Fruit fly (Drosophila melanogaster): Measurements from ENCODE around the gene ND-B18.

The ND-B18 gene

dm6 chrX:15021021-15021477 lies 42.5 kb upstream of the ND-B18 start (continued):
- TF ChIP-seq dl (GFP tag; optimal IDR thresholded peaks at IDR 0.05; ENCODE audit: insufficient read depth in 1 of 2, partially characterized antibody in 2 of 2) (no peak), Jra (GFP tag; optimal IDR thresholded peaks at IDR 0.05) (no peak)

dm6 chrX:15022219-15022618 lies 41.3 kb upstream of the ND-B18 start:
- TF ChIP-seq Hr83 (GFP tag; optimal IDR thresholded peaks at IDR 0.05; ENCODE audit: poor library complexity, severe bottlenecking): no peak
- TF ChIP-seq pan (optimal IDR thresholded peaks at IDR 0.05): no peak
- TF ChIP-seq CG9705 (GFP tag; optimal IDR thresholded peaks at IDR 0.05): no peak
- TF ChIP-seq Sp1 (GFP tag; optimal IDR thresholded peaks at IDR 0.05): peak; percentile 61
- peak; percentile 26 for TF ChIP-seq Hnf4 (GFP tag; optimal IDR thresholded peaks at IDR 0.05)
- TF ChIP-seq usp (GFP tag; optimal IDR thresholded peaks at IDR 0.05): no peak
- TF ChIP-seq Rel (GFP tag; optimal IDR thresholded peaks at IDR 0.05): no peak
- TF ChIP-seq Rel (tag; optimal IDR thresholded peaks at IDR 0.05): no peak
- TF ChIP-seq lola (GFP tag; optimal IDR thresholded peaks at IDR 0.05): no peak
- TF ChIP-seq brk (GFP tag; optimal IDR thresholded peaks at IDR 0.05): no peak
- TF ChIP-seq woc (GFP tag; optimal IDR thresholded peaks at IDR 0.05): peak; percentile 38
- TF ChIP-seq Abd-B (GFP tag; optimal IDR thresholded peaks at IDR 0.05): no peak
- TF ChIP-seq Dif (GFP tag; optimal IDR thresholded peaks at IDR 0.05; ENCODE audit: partially characterized antibody): no peak
- TF ChIP-seq Mio (GFP tag; optimal IDR thresholded peaks at IDR 0.05): no peak
- no peak for TF ChIP-seq dl (GFP tag; optimal IDR thresholded peaks at IDR 0.05; ENCODE audit: insufficient read depth in 1 of 2, partially characterized antibody in 2 of 2)
- no peak for TF ChIP-seq Jra (GFP tag; optimal IDR thresholded peaks at IDR 0.05)
- peak; percentile 47 for TF ChIP-seq psq (GFP tag; optimal IDR thresholded peaks at IDR 0.05)
- peak; percentile 57 for TF ChIP-seq rgr (GFP tag; optimal IDR thresholded peaks at IDR 0.05)
- peak; percentile 57 for TF ChIP-seq ey (GFP tag; optimal IDR thresholded peaks at IDR 0.05)
- no peak for TF ChIP-seq Vsx2 (GFP tag; optimal IDR thresholded peaks at IDR 0.05; ENCODE audit: partially characterized antibody)
- no peak for TF ChIP-seq jim (GFP tag; optimal IDR thresholded peaks at IDR 0.05)
- TF ChIP-seq dmrt93B (GFP tag; optimal IDR thresholded peaks at IDR 0.05): peak; percentile 31
- TF ChIP-seq CG32264 (GFP tag; optimal IDR thresholded peaks at IDR 0.05): no peak
- no peak for TF ChIP-seq Dfd (GFP tag; optimal IDR thresholded peaks at IDR 0.05)
- peak in 1 of 2 experiments; percentile 56 for TF ChIP-seq foxo (GFP tag; optimal IDR thresholded peaks at IDR 0.05)
- TF ChIP-seq OdsH (GFP tag; optimal IDR thresholded peaks at IDR 0.05): peak; percentile 3
- no peak for TF ChIP-seq sage (GFP tag; optimal IDR thresholded peaks at IDR 0.05)
- no peak for TF ChIP-seq tai (GFP tag; optimal IDR thresholded peaks at IDR 0.05)
- no peak for TF ChIP-seq CrebA (GFP tag; optimal IDR thresholded peaks at IDR 0.05; ENCODE audit: borderline replicate concordance)
- no peak for TF ChIP-seq Myc (optimal IDR thresholded peaks at IDR 0.05)
- TF ChIP-seq N (GFP tag; optimal IDR thresholded peaks at IDR 0.05): no peak
- TF ChIP-seq Hr78 (GFP tag; optimal IDR thresholded peaks at IDR 0.05): no peak
- TF ChIP-seq br (GFP tag; optimal IDR thresholded peaks at IDR 0.05): peak; percentile 45
- no peak for TF ChIP-seq GATAd (GFP tag; optimal IDR thresholded peaks at IDR 0.05)
- peak; percentile 64 for TF ChIP-seq h (GFP tag; optimal IDR thresholded peaks at IDR 0.05)
- TF ChIP-seq fru (GFP tag; optimal IDR thresholded peaks at IDR 0.05): peak; percentile 63
- TF ChIP-seq HLH106 (tag; optimal IDR thresholded peaks at IDR 0.05): peak; percentile 56
- TF ChIP-seq dsf (GFP tag; optimal IDR thresholded peaks at IDR 0.05; ENCODE audit: borderline replicate concordance): no peak
- peak; percentile 71 for TF ChIP-seq sv (GFP tag; optimal IDR thresholded peaks at IDR 0.05)

- TF ChIP-seq Hr78 (GFP tag; optimal IDR thresholded peaks at IDR 0.05) (no peak), Dif (GFP tag; optimal IDR thresholded peaks at IDR 0.05; ENCODE audit: partially characterized antibody) (no peak)
Measured at dm6 chrX:15023395-15023794, 40.1 kb upstream of the ND-B18 start.

Measured in whole organism, wandering third instar larva.